Fruit fly (Drosophila melanogaster) whole organism, pupa: ENCODE results near the gene GluRIB.
A peak's percentile ranks its signal among the peaks of the same experiment; 100 is the strongest.

Experiments used
- CG10348 ChIP-seq: fragments of 200-800 bp; sonication (Bioruptor generic); IDR thresholded peaks from 2 replicates; pipeline ENCODE4 v1.3.6; 2022; ENCODE audit warnings: missing biosample characterization, missing genetic modification characterization
- CG12605 ChIP-seq: fragments of 200-800 bp; sonication (Bioruptor generic); IDR thresholded peaks from 2 replicates; pipeline ENCODE4 v1.3.6; 2022; ENCODE audit warnings: missing biosample characterization, missing genetic modification characterization
- CG13204 ChIP-seq: fragments of 200-800 bp; sonication (Bioruptor generic); optimal IDR thresholded peaks from 2 replicates; lab custom pipeline; 2018; ENCODE audit warnings: missing biosample characterization, mild to moderate bottlenecking, missing genetic modification characterization, moderate library complexity
- CG14655 ChIP-seq: fragments of 200-800 bp; sonication (Bioruptor generic); optimal IDR thresholded peaks from 3 replicates; lab custom pipeline; 2017; ENCODE audit warnings: mild to moderate bottlenecking, missing biosample characterization, missing genetic modification reagents, missing genetic modification characterization
- CG15710 ChIP-seq: fragments of 200-800 bp; sonication (Bioruptor generic); optimal IDR thresholded peaks from 2 replicates; lab custom pipeline; 2018; ENCODE audit warnings: missing biosample characterization, mild to moderate bottlenecking, missing genetic modification characterization, moderate library complexity
- CG17806 ChIP-seq: fragments of 200-800 bp; sonication (Bioruptor generic); optimal IDR thresholded peaks from 2 replicates; lab custom pipeline; 2018; ENCODE audit warnings: missing biosample characterization, mild to moderate bottlenecking, missing genetic modification characterization, moderate library complexity
- CG32121 ChIP-seq: fragments of 200-800 bp; sonication (Bioruptor generic); IDR thresholded peaks from 2 replicates; pipeline ENCODE4 v1.3.6; 2022; ENCODE audit warnings: missing biosample characterization, missing genetic modification characterization
- CG34367 ChIP-seq: fragments of 200-800 bp; sonication (Bioruptor generic); optimal IDR thresholded peaks from 2 replicates; lab custom pipeline; 2018; ENCODE audit warnings: missing biosample characterization, mild to moderate bottlenecking, missing genetic modification characterization
- CG4496 ChIP-seq: fragments of 200-800 bp; sonication (Bioruptor generic); IDR thresholded peaks from 3 replicates; pipeline ENCODE4 v1.3.6; 2022; ENCODE audit warnings: missing biosample characterization, missing genetic modification characterization
- CG8159 ChIP-seq: fragments of 200-800 bp; sonication (Bioruptor generic); optimal IDR thresholded peaks from 3 replicates; lab custom pipeline; 2018; ENCODE audit warnings: missing biosample characterization, mild to moderate bottlenecking, missing genetic modification characterization, moderate library complexity
- CG8301 ChIP-seq: fragments of 200-800 bp; sonication (Bioruptor generic); optimal IDR thresholded peaks from 2 replicates; lab custom pipeline; 2018; ENCODE audit warnings: missing biosample characterization, mild to moderate bottlenecking, missing genetic modification characterization
- CG9948 ChIP-seq: fragments of 200-800 bp; sonication (Bioruptor generic); optimal IDR thresholded peaks from 2 replicates; lab custom pipeline; 2018; ENCODE audit warnings: missing biosample characterization, mild to moderate bottlenecking, missing genetic modification characterization, moderate library complexity
- D1 ChIP-seq: fragments of 200-800 bp; sonication (Bioruptor generic); optimal IDR thresholded peaks from 2 replicates; lab custom pipeline; 2018; ENCODE audit warnings: missing biosample characterization, mild to moderate bottlenecking, missing genetic modification characterization, moderate library complexity
- EcR ChIP-seq: fragments of 200-800 bp; sonication (Bioruptor generic); optimal IDR thresholded peaks from 3 replicates; lab custom pipeline; 2019; ENCODE audit warnings: missing biosample characterization, missing genetic modification characterization, mild to moderate bottlenecking, moderate library complexity, missing genetic modification reagents
- Ets98B ChIP-seq: fragments of 200-800 bp; sonication (Bioruptor generic); IDR thresholded peaks from 2 replicates; pipeline ENCODE4 v1.3.6; 2022; ENCODE audit warnings: missing biosample characterization, missing genetic modification characterization
- Pif1A ChIP-seq: fragments of 200-800 bp; sonication (Bioruptor generic); optimal IDR thresholded peaks from 3 replicates; lab custom pipeline; 2016; ENCODE audit warnings: missing biosample characterization, missing genetic modification characterization
- Pif1B ChIP-seq: fragments of 200-800 bp; sonication (Bioruptor generic); optimal IDR thresholded peaks from 3 replicates; lab custom pipeline; 2016; ENCODE audit warnings: missing biosample characterization, missing genetic modification characterization
- Snoo ChIP-seq: fragments of 200-800 bp; sonication (Bioruptor generic); optimal IDR thresholded peaks from 3 replicates; lab custom pipeline; 2017; ENCODE audit warnings: missing biosample characterization, mild to moderate bottlenecking, missing genetic modification characterization, inconsistent platforms
- fd96Ca ChIP-seq: fragments of 200-800 bp; sonication (Bioruptor generic); IDR thresholded peaks from 3 replicates; pipeline ENCODE4 v1.3.6; 2022; ENCODE audit warnings: missing biosample characterization, missing genetic modification characterization
- gl ChIP-seq: fragments of 200-800 bp; sonication (Bioruptor generic); optimal IDR thresholded peaks from 2 replicates; lab custom pipeline; 2018; ENCODE audit warnings: missing biosample characterization, mild to moderate bottlenecking, missing genetic modification characterization
- rn ChIP-seq: fragments of 200-800 bp; sonication (Bioruptor generic); IDR thresholded peaks from 2 replicates; pipeline ENCODE4 v1.3.6; 2022; ENCODE audit warnings: missing biosample characterization, missing genetic modification characterization

Gene GluRIB

DNA sequence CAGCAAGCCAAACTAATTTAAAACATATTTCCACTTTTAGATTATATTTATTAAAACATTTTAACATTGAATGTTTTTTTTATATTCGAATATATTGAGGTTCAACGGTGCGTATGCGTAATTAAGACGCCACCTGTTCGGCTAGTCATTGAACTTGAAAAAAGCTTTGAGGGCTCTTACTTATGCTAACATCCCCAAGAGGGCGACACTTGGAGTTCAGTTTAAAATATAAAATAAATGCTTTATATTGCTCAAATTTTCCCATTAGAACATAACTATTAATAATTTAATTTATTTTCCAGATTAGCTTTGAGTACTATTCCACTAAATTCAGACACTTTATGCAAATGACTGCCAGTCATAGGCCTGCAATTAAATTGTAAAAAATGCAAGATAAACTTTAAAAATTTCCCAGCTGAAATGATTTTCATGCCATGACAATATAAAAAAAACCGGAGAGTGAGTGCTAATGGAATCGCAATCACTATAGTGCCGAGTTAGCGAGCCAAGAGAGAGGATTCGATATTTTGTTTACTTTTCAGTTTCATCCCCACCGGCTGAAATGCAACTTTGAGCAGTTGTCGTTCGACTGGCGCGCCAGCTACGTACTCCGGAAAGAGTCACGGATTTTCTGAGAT, 82.1 kb downstream of the GluRIB start, which contains the start of gene PGRP-LA:
Gene PGRP-LA (plus strand): TSS at position 588 of the 638 bp plus-strand sequence.
- TF ChIP-seq CG34367 (tag; lab: Kevin White, UChicago) (no peak), CG4496 (GFP tag; lab: Robert Waterston, UW) (peak; percentile 57), gl (tag; lab: Kevin White, UChicago) (no peak), CG12605 (GFP tag; lab: Robert Waterston, UW) (no peak)
- TF ChIP-seq, all 21 proteins: peak for 1

DNA sequence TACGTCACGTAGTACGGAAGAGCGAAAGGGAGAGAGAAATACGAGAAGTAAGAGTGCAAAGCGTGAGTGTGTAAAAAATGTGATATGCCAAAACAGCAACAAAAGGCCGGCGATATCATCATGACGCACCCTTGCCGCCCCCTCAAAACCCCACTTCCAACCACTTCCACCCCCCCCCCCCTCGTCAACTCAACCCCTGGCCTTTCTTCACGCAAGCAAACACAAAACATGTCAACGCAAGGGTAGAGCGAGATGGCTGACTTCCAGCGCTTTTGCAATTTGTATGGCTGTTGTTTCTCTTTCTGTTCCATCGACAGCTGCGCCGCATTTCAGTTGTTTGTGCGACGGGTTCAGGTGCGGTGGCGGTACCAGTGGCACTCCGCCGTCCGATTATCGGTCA, 83.9 kb downstream of the GluRIB start:
- no peak for TF ChIP-seq CG10348 (GFP tag; lab: Robert Waterston, UW)
- peak; percentile 10 for TF ChIP-seq gl (tag; lab: Kevin White, UChicago)
- TF ChIP-seq CG8159 = peak; percentile 24
- TF ChIP-seq EcR (GFP tag; lab: Kevin White, UChicago) = peak; percentile 77
- no peak for TF ChIP-seq CG34367 (tag; lab: Kevin White, UChicago)
- TF ChIP-seq D1 (tag; lab: Kevin White, UChicago) = no peak
- no peak for TF ChIP-seq CG15710 (tag; lab: Kevin White, UChicago)
- no peak for TF ChIP-seq CG8301 (tag; lab: Kevin White, UChicago)
- peak; percentile 43 for TF ChIP-seq CG13204
- TF ChIP-seq Snoo (tag; lab: Kevin White, UChicago) = no peak
- TF ChIP-seq rn (GFP tag; lab: Robert Waterston, UW) = no peak
- TF ChIP-seq CG17806 (tag; lab: Kevin White, UChicago) = no peak
- 0 out of 3 replicates have a peak, but pooled peaks have one; percentile 14 for TF ChIP-seq fd96Ca (GFP tag; lab: Robert Waterston, UW)
- peak; percentile 1 for TF ChIP-seq CG14655
- TF ChIP-seq CG32121 (GFP tag; lab: Robert Waterston, UW) = peak; percentile 23; the same call in 1 of the 2 replicates
- no peak for TF ChIP-seq CG4496 (GFP tag; lab: Robert Waterston, UW)
- TF ChIP-seq CG12605 (GFP tag; lab: Robert Waterston, UW) = peak; percentile 59
- no peak for TF ChIP-seq Pif1B (GFP tag; lab: Kevin White, UChicago)
- TF ChIP-seq CG9948 (tag; lab: Kevin White, UChicago) = no peak
- TF ChIP-seq Pif1A (GFP tag; lab: Kevin White, UChicago) = no peak
- no peak; the same call in 1 of the 2 replicates for TF ChIP-seq Ets98B (GFP tag; lab: Robert Waterston, UW)

DNA sequence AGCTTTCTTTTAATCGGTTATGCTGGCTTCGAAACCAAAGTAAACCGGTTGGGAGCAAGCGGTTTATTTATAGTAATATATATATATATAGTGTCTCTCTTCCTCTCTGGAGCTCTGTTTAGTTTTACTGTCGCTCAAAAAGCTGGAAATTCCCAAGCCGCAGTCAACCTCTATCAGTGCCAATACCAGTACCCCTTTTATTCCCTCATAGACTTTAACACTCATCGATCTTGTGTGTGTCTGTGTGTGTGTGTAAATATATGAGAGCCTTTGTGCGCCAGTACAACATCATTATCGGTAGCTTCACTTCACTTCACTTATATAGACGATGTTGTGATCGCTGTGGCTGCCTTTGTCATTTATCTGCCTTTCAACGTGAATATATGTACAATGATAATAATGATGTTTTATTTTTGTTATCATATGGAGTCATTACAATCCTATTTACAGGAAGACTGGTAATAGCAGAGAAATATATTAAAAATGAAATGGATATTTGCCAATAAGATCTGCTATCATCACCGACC, 86.2 kb downstream of the GluRIB start:
- TF ChIP-seq CG9948 (tag; lab: Kevin White, UChicago) = no peak
- no peak for TF ChIP-seq rn (GFP tag; lab: Robert Waterston, UW)
- peak; percentile 38; the same call in 1 of the 3 replicates for TF ChIP-seq CG4496 (GFP tag; lab: Robert Waterston, UW)
- TF ChIP-seq Ets98B (GFP tag; lab: Robert Waterston, UW) = no peak; the same call in 1 of the 2 replicates
- no peak for TF ChIP-seq CG14655
- TF ChIP-seq CG32121 (GFP tag; lab: Robert Waterston, UW) = no peak
- TF ChIP-seq CG34367 (tag; lab: Kevin White, UChicago) = no peak
- no peak for TF ChIP-seq CG17806 (tag; lab: Kevin White, UChicago)
- peak; percentile 79 for TF ChIP-seq EcR (GFP tag; lab: Kevin White, UChicago)
- no peak for TF ChIP-seq CG13204
